Fruit fly (Drosophila melanogaster) whole organism, prepupa: ENCODE measurements around the gene Galk.

ENCODE experiments used
- CG11294 ChIP-seq: fragments of 200-800 bp; sonication (Bioruptor generic); IDR thresholded peaks from 2 replicates; pipeline ENCODE4 v1.3.6; 2022; ENCODE audit warnings: missing biosample characterization, missing genetic modification characterization
- CG16779 ChIP-seq: fragments of 200-800 bp; sonication (Bioruptor generic); optimal IDR thresholded peaks from 3 replicates; lab custom pipeline; 2017; ENCODE audit warnings: missing biosample characterization, mild to moderate bottlenecking, missing genetic modification characterization
- Gug ChIP-seq: fragments of 200-800 bp; sonication (Bioruptor generic); IDR thresholded peaks from 2 replicates; pipeline ENCODE4 v1.3.6; 2022; ENCODE audit warnings: missing biosample characterization, missing genetic modification characterization
- Hr38 ChIP-seq: sonication (Bioruptor generic); optimal IDR thresholded peaks from 2 replicates; lab custom pipeline; 2016; ENCODE audit warnings: missing biosample characterization, missing genetic modification characterization
- OdsH ChIP-seq: fragments of 200-800 bp; sonication (Bioruptor generic); optimal IDR thresholded peaks from 3 replicates; lab custom pipeline; 2016; ENCODE audit warnings: missing biosample characterization, missing genetic modification characterization
- fkh ChIP-seq: fragments of 200-800 bp; sonication (Bioruptor generic); optimal IDR thresholded peaks from 3 replicates; lab custom pipeline; 2017; ENCODE audit warnings: missing biosample characterization, mild to moderate bottlenecking, missing genetic modification characterization, moderate library complexity

dm6 chr3L:8968437-8968836 is 17.5 kb downstream of the Galk start, which contains the start of gene CG5026:
- TF ChIP-seq fkh (GFP tag; lab: Kevin White, UChicago) (no peak), Hr38 (GFP tag; lab: Kevin White, UChicago) (no peak), OdsH (GFP tag; lab: Kevin White, UChicago) (no peak), CG16779 (no peak), CG11294 (GFP tag; lab: Robert Waterston, UW) (no peak), Gug (GFP tag; lab: Robert Waterston, UW) (no peak)
